Worm (Caenorhabditis elegans) whole organism, L3 larva: ENCODE measurements around the gene srx-85.

ENCODE experiments used
- aly-2 ChIP-seq: fragments of 150-350 bp; optimal IDR thresholded peaks from 2 replicates; lab custom pipeline; 2014; ENCODE audit warnings: missing biosample characterization, missing genetic modification characterization
- ceh-82 ChIP-seq: fragments of 150-350 bp; optimal IDR thresholded peaks from 2 replicates; lab custom pipeline; 2014; ENCODE audit warnings: missing biosample characterization, missing genetic modification characterization
- egl-27 ChIP-seq: sonication (generic microtip); optimal IDR thresholded peaks from 4 replicates; lab custom pipeline; 2017; ENCODE audit warnings: missing biosample characterization, missing genetic modification reagents, missing genetic modification characterization
- fos-1 ChIP-seq: fragments of 150-350 bp; optimal IDR thresholded peaks from 2 replicates; lab custom pipeline; 2014; ENCODE audit warnings: missing biosample characterization, missing genetic modification characterization
- nhr-11 ChIP-seq: fragments of 150-350 bp; optimal IDR thresholded peaks from 2 replicates; lab custom pipeline; 2014; ENCODE audit warnings: missing biosample characterization, missing genetic modification characterization
- nhr-25 ChIP-seq: sonication (generic microtip); optimal IDR thresholded peaks from 2 replicates; lab custom pipeline; 2017; ENCODE audit warnings: missing biosample characterization, missing genetic modification characterization
- nhr-43 ChIP-seq: sonication (generic microtip); optimal IDR thresholded peaks from 2 replicates; lab custom pipeline; 2016; ENCODE audit warnings: mild to moderate bottlenecking, missing genetic modification characterization, missing compliant biosample characterization; ENCODE audit not compliant: poor library complexity, severe bottlenecking
- nhr-76 ChIP-seq: fragments of 150-350 bp; sonication (generic microtip); optimal IDR thresholded peaks from 5 replicates; lab custom pipeline; 2014; ENCODE audit warnings: missing biosample characterization, missing genetic modification characterization
- pha-4 ChIP-seq: fragments of 150-350 bp; optimal IDR thresholded peaks from 2 replicates; lab custom pipeline; 2014; ENCODE audit warnings: missing biosample characterization, missing genetic modification reagents, missing genetic modification characterization
- skn-1 ChIP-seq: fragments of 150-350 bp; optimal IDR thresholded peaks from 2 replicates; lab custom pipeline; 2014; ENCODE audit warnings: missing biosample characterization, missing genetic modification characterization
- snpc-4 ChIP-seq: fragments of 150-350 bp; optimal IDR thresholded peaks from 2 replicates; lab custom pipeline; 2014; ENCODE audit warnings: missing biosample characterization, missing genetic modification characterization
- tbx-2 ChIP-seq: sonication (generic microtip); optimal IDR thresholded peaks from 2 replicates; lab custom pipeline; 2016; ENCODE audit warnings: mild to moderate bottlenecking, missing genetic modification characterization, missing compliant biosample characterization
- unc-39 ChIP-seq: sonication (generic microtip); optimal IDR thresholded peaks from 4 replicates; lab custom pipeline; 2017; ENCODE audit warnings: missing biosample characterization, missing genetic modification characterization
- unc-62 ChIP-seq: fragments of 150-350 bp; sonication (generic microtip); optimal IDR thresholded peaks from 4 replicates; lab custom pipeline; 2014; ENCODE audit warnings: missing biosample characterization, missing genetic modification reagents, missing genetic modification characterization

DNA sequence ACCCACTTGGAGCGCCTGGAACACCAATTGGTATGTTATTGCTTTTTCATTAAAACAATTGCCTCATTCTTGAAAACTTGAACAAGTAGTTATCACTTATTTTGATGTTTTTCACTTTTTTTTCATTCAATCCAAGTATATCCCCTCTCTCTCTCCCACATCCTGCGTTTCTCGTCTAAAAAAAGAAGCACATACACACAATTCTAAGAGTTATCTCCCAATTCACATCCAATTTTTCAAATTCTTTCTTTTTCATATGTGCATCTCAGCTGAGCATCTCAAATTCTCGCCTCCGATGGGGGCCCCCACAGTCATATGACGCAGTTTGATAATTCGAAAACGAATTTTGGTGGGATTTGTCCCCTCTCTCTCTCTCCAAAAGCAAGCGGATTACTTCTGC, 15.8 kb upstream of the srx-85 start:
- no peak for TF ChIP-seq nhr-76 (tag; lab: Kevin White, UChicago)
- no peak for TF ChIP-seq aly-2 (tag; lab: Kevin White, UChicago)
- TF ChIP-seq fos-1, result no peak
- no peak for TF ChIP-seq nhr-25 (tag; lab: Kevin White, UChicago)
- no peak for TF ChIP-seq egl-27 (tag; lab: Kevin White, UChicago)
- TF ChIP-seq skn-1 (tag; lab: Kevin White, UChicago), result no peak
- TF ChIP-seq snpc-4, result no peak
- no peak for TF ChIP-seq pha-4 (tag; lab: Kevin White, UChicago)
- no peak for TF ChIP-seq unc-62 (GFP tag; lab: Kevin White, UChicago)
- TF ChIP-seq nhr-11 (tag; lab: Kevin White, UChicago), result no peak
- no peak for TF ChIP-seq ceh-82 (tag; lab: Kevin White, UChicago)
- no peak for TF ChIP-seq unc-39
- no peak for TF ChIP-seq nhr-43 (tag; lab: Kevin White, UChicago)
- no peak for TF ChIP-seq tbx-2 (tag; lab: Kevin White, UChicago)
